Fruit fly (Drosophila melanogaster): Measurements from ENCODE around the gene Hsp26.

The Hsp26 gene

DNA sequence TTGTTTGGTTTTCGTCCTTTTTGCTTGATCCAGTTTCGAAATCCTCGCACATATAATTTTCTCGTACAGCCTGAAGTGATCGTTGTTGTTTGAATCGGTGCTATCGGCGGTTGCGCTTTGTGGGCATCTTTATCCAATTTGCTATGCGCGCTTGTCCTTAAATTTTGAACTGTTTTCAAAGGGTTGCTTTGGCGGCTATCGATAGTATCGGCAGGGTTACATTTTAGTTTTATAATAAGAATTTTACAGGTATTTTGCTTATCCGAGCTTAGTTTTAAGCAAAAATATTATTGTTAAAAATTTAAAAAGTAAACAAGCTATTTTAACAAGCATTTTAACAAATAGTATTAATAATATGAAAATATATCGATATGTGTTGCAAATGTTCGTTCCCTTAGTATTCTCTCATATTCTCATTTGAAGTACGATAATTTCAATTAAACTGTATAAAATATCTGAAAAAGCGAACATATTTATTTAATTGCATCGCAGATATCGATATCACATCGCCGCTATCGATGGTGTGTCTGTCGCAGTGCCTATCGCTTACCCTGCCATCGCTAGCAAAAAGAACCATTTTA is 10.3 kb downstream of the Hsp26 start, which contains the start of the genes Klp67A and CG4452 (continued):
- no peak for TF ChIP-seq CG31224 (GFP tag; IDR thresholded peaks at IDR 0.05)
- no peak for TF ChIP-seq shn (GFP tag; optimal IDR thresholded peaks at IDR 0.05)
- no peak for TF ChIP-seq sim (GFP tag; IDR thresholded peaks at IDR 0.05)
- TF ChIP-seq CG7839 (tag; optimal IDR thresholded peaks at IDR 0.05), result peak; percentile 46
- TF ChIP-seq CG1792 (GFP tag; optimal IDR thresholded peaks at IDR 0.05), result no peak
- peak; percentile 43 for TF ChIP-seq Hr3 (GFP tag; optimal IDR thresholded peaks at IDR 0.05)
- TF ChIP-seq btn (GFP tag; optimal IDR thresholded peaks at IDR 0.05), result no peak
- peak; percentile 56 for TF ChIP-seq CG42726 (GFP tag; IDR thresholded peaks at IDR 0.05; ENCODE audit: partially characterized antibody)
- TF ChIP-seq disco-r (GFP tag; optimal IDR thresholded peaks at IDR 0.05), result no peak
- no peak for TF ChIP-seq pb (GFP tag; optimal IDR thresholded peaks at IDR 0.05)
- TF ChIP-seq D19A (tag; optimal IDR thresholded peaks at IDR 0.05), result peak; percentile 3
- peak; percentile 32 for TF ChIP-seq Ssrp (tag; optimal IDR thresholded peaks at IDR 0.05)
- no peak for TF ChIP-seq bigmax (GFP tag; optimal IDR thresholded peaks at IDR 0.05)
- peak; percentile 43 for TF ChIP-seq CG9817 (tag; optimal IDR thresholded peaks at IDR 0.05)
- no peak for TF ChIP-seq CG17612 (GFP tag; IDR thresholded peaks at IDR 0.05)
- no peak for TF ChIP-seq lab (GFP tag; optimal IDR thresholded peaks at IDR 0.05)
- TF ChIP-seq zf30C (GFP tag; optimal IDR thresholded peaks at IDR 0.05), result no peak
- no peak for TF ChIP-seq CG1233 (GFP tag; optimal IDR thresholded peaks at IDR 0.05)
- no peak for TF ChIP-seq pfk (GFP tag; optimal IDR thresholded peaks at IDR 0.05)
- peak; percentile 10; the same call in 1 of the 2 replicates for TF ChIP-seq CG14014 (GFP tag; IDR thresholded peaks at IDR 0.05)
- no peak for TF ChIP-seq Hr78 (GFP tag; optimal IDR thresholded peaks at IDR 0.05)
- TF ChIP-seq p53 (GFP tag; optimal IDR thresholded peaks at IDR 0.05), result no peak
- no peak for TF ChIP-seq GATAe (GFP tag; conservative IDR thresholded peaks at IDR 0.05)
- TF ChIP-seq bcd (GFP tag; optimal IDR thresholded peaks at IDR 0.05), result no peak
- TF ChIP-seq CG6813 (GFP tag; optimal IDR thresholded peaks at IDR 0.05), result no peak
- TF ChIP-seq Camta (GFP tag; optimal IDR thresholded peaks at IDR 0.05), result no peak
- peak; percentile 71 for TF ChIP-seq mld (GFP tag; IDR thresholded peaks at IDR 0.05; ENCODE audit: partially characterized antibody)
- peak; percentile 95 for TF ChIP-seq CG2129 (GFP tag; IDR thresholded peaks at IDR 0.05; ENCODE audit: partially characterized antibody)
- no peak for TF ChIP-seq kah (GFP tag; optimal IDR thresholded peaks at IDR 0.05)
- TF ChIP-seq CG14965 (GFP tag; optimal IDR thresholded peaks at IDR 0.05; ENCODE audit: borderline replicate concordance), result no peak
- no peak for TF ChIP-seq nerfin-1 (tag; optimal IDR thresholded peaks at IDR 0.05)
- peak in 1 of 2 experiments; percentile 39 for TF ChIP-seq insv (GFP tag; optimal IDR thresholded peaks at IDR 0.05)
- no peak for TF ChIP-seq CG15011 (GFP tag; optimal IDR thresholded peaks at IDR 0.05)
- no peak for TF ChIP-seq CG7357 (GFP tag; IDR thresholded peaks at IDR 0.05)
- no peak for TF ChIP-seq TFAM (GFP tag; optimal IDR thresholded peaks at IDR 0.05)
- TF ChIP-seq CG5953 (GFP tag; IDR thresholded peaks at IDR 0.05), result no peak
- no peak for TF ChIP-seq CG11093 (GFP tag; IDR thresholded peaks at IDR 0.05)
- no peak for TF ChIP-seq yki (optimal IDR thresholded peaks at IDR 0.05)
- 0 out of 2 replicates have a peak, but pooled peaks have one; percentile 12 for TF ChIP-seq esg (GFP tag; conservative IDR thresholded peaks at IDR 0.05)
- no peak for TF ChIP-seq CG8765 (GFP tag; IDR thresholded peaks at IDR 0.05)
- TF ChIP-seq Med (GFP tag), result peak; percentile 87
- TF ChIP-seq Rfx (GFP tag; IDR thresholded peaks at IDR 0.05), result peak; percentile 52
- no peak for TF ChIP-seq Deaf1 (tag; optimal IDR thresholded peaks at IDR 0.05)
- TF ChIP-seq tna (GFP tag; IDR thresholded peaks at IDR 0.05; ENCODE audit: partially characterized antibody), result peak; percentile 71; the same call in 1 of the 2 replicates
- peak; percentile 73 for TF ChIP-seq CG13775 (GFP tag; optimal IDR thresholded peaks at IDR 0.05)
- no peak for TF ChIP-seq BtbVII (GFP tag; optimal IDR thresholded peaks at IDR 0.05)
- no peak for TF ChIP-seq pan (optimal IDR thresholded peaks at IDR 0.05)
- peak in 1 of 2 experiments; percentile 5 for TF ChIP-seq pan (GFP tag; optimal IDR thresholded peaks at IDR 0.05 in 1 of 2, IDR thresholded peaks at IDR 0.05 in 1 of 2)
- TF ChIP-seq Poxn (GFP tag; IDR thresholded peaks at IDR 0.05), result no peak
- peak; percentile 60 for TF ChIP-seq CG15601 (tag; optimal IDR thresholded peaks at IDR 0.05)
